Fruit fly (Drosophila melanogaster) whole organism, adult: ENCODE data around the gene CG1354.

Experiments
- CG11617 ChIP-seq: fragments of 200-800 bp; sonication (Bioruptor generic); optimal IDR thresholded peaks from 2 replicates; lab custom pipeline; 2017; ENCODE audit warnings: mild to moderate bottlenecking, missing biosample characterization, missing genetic modification reagents, missing genetic modification characterization
- CG12768 ChIP-seq: fragments of 200-800 bp; sonication (Bioruptor generic); optimal IDR thresholded peaks from 2 replicates; lab custom pipeline; 2017; ENCODE audit warnings: missing biosample characterization, missing genetic modification characterization, mild to moderate bottlenecking, moderate library complexity, missing genetic modification reagents
- CG14711 ChIP-seq: fragments of 200-800 bp; sonication (Bioruptor generic); optimal IDR thresholded peaks from 2 replicates; lab custom pipeline; 2018; ENCODE audit warnings: missing biosample characterization, mild to moderate bottlenecking, missing genetic modification characterization, moderate library complexity
- CG1620 ChIP-seq: fragments of 200-800 bp; sonication (Bioruptor generic); optimal IDR thresholded peaks from 2 replicates; lab custom pipeline; 2016; ENCODE audit warnings: missing biosample characterization, missing genetic modification characterization
- CG33017 ChIP-seq: fragments of 200-800 bp; sonication (Bioruptor generic); optimal IDR thresholded peaks from 2 replicates; lab custom pipeline; 2018; ENCODE audit warnings: missing biosample characterization, mild to moderate bottlenecking, missing genetic modification characterization, moderate library complexity
- CG5204 ChIP-seq: fragments of 200-800 bp; sonication (Bioruptor generic); optimal IDR thresholded peaks from 2 replicates; lab custom pipeline; 2016; ENCODE audit warnings: missing biosample characterization, missing genetic modification characterization
- CG7045 ChIP-seq: fragments of 200-800 bp; sonication (Bioruptor generic); optimal IDR thresholded peaks from 2 replicates; lab custom pipeline; 2017; ENCODE audit warnings: missing biosample characterization, mild to moderate bottlenecking, missing genetic modification characterization
- CG7101 ChIP-seq: fragments of 200-800 bp; sonication (Bioruptor generic); optimal IDR thresholded peaks from 2 replicates; lab custom pipeline; 2018; ENCODE audit warnings: missing biosample characterization, mild to moderate bottlenecking, missing genetic modification characterization, moderate library complexity
- Clk ChIP-seq: fragments of 200-800 bp; sonication (Bioruptor generic); optimal IDR thresholded peaks from 2 replicates; lab custom pipeline; 2017; ENCODE audit warnings: missing biosample characterization, missing genetic modification characterization
- Crg-1 ChIP-seq: fragments of 200-800 bp; sonication (Bioruptor generic); optimal IDR thresholded peaks from 2 replicates; lab custom pipeline; 2016; ENCODE audit warnings: missing biosample characterization, missing genetic modification characterization
- Hr96 ChIP-seq: fragments of 200-800 bp; sonication (Bioruptor generic); optimal IDR thresholded peaks from 2 replicates; lab custom pipeline; 2016; ENCODE audit warnings: missing biosample characterization, missing genetic modification characterization
- Mnt ChIP-seq: fragments of 200-800 bp; sonication (Bioruptor generic); optimal IDR thresholded peaks from 2 replicates; lab custom pipeline; 2016; ENCODE audit warnings: missing biosample characterization, mild to moderate bottlenecking, missing genetic modification characterization
- bab1 ChIP-seq: fragments of 200-800 bp; sonication (Bioruptor generic); optimal IDR thresholded peaks from 3 replicates; lab custom pipeline; 2019; ENCODE audit warnings: missing biosample characterization, mild to moderate bottlenecking, missing genetic modification characterization, moderate library complexity
- cic ChIP-seq: fragments of 200-800 bp; sonication (Bioruptor generic); optimal IDR thresholded peaks from 2 replicates; lab custom pipeline; 2017; ENCODE audit warnings: missing biosample characterization, mild to moderate bottlenecking, missing genetic modification characterization, moderate library complexity
- cnc ChIP-seq, 2 experiments: fragments of >200 bp; optimal IDR thresholded peaks; 2 replicates each; lab custom pipeline; 2017
- kay ChIP-seq: fragments of 200-800 bp; sonication (Bioruptor generic); peaks from one replicate; lab custom pipeline; 2016; ENCODE audit warnings: missing biosample characterization, missing genetic modification characterization, borderline replicate concordance
- ovo ChIP-seq: fragments of 200-800 bp; sonication (Bioruptor generic); optimal IDR thresholded peaks from 2 replicates; lab custom pipeline; 2016; ENCODE audit warnings: missing biosample characterization, missing genetic modification characterization
- pad ChIP-seq: fragments of 200-800 bp; sonication (Bioruptor generic); optimal IDR thresholded peaks from 3 replicates; lab custom pipeline; 2017; ENCODE audit warnings: missing biosample characterization, missing genetic modification characterization, mild to moderate bottlenecking, moderate library complexity, missing genetic modification reagents
- tj ChIP-seq: fragments of 200-800 bp; sonication (Bioruptor generic); optimal IDR thresholded peaks from 3 replicates; lab custom pipeline; 2017; ENCODE audit warnings: missing biosample characterization, mild to moderate bottlenecking, missing genetic modification characterization, moderate library complexity
- toe ChIP-seq: fragments of 200-800 bp; sonication (Bioruptor generic); optimal IDR thresholded peaks from 2 replicates; lab custom pipeline; 2016; ENCODE audit warnings: missing biosample characterization, missing genetic modification characterization

The CG1354 gene

dm6 chrX:9782923-9783322 is 4.4 kb downstream of the CG1354 start, which contains the start of gene CARPB:
Gene CARPB, plus strand, starts transcription at chrX:9783223.
- TF ChIP-seq Hr96 (GFP tag; lab: Kevin White, UChicago) (no peak), cnc (optimal IDR thresholded peaks at IDR 0.05; lab: Kevin White, UChicago) (no peak), CG1620 (no peak), CG33017 (tag; lab: Kevin White, UChicago) (no peak), CG11617 (GFP tag; lab: Kevin White, UChicago) (no peak), pad (GFP tag; lab: Kevin White, UChicago) (no peak), CG7045 (GFP tag; lab: Kevin White, UChicago) (no peak), CG5204 (GFP tag; lab: Kevin White, UChicago) (no peak), toe (no peak), kay (GFP tag; lab: Kevin White, UChicago) (no peak), bab1 (no peak), tj (no peak), Mnt (GFP tag; lab: Kevin White, UChicago) (no peak), Crg-1 (no peak), cic (GFP tag; lab: Kevin White, UChicago) (no peak), CG14711 (tag; lab: Kevin White, UChicago) (no peak), Clk (GFP tag; lab: Kevin White, UChicago) (no peak), CG7101 (tag; lab: Kevin White, UChicago) (no peak)

dm6 chrX:9787363-9787762 is 8.8 kb downstream of the CG1354 start:
- TF ChIP-seq CG7045 (GFP tag; lab: Kevin White, UChicago) (no peak), Mnt (GFP tag; lab: Kevin White, UChicago) (no peak), bab1 (no peak), Hr96 (GFP tag; lab: Kevin White, UChicago) (no peak), CG7101 (tag; lab: Kevin White, UChicago) (no peak)

- TF ChIP-seq Mnt (GFP tag; lab: Kevin White, UChicago), result no peak
- TF ChIP-seq tj, result no peak
- no peak for TF ChIP-seq CG7101 (tag; lab: Kevin White, UChicago)
- no peak for TF ChIP-seq cic (GFP tag; lab: Kevin White, UChicago)
- TF ChIP-seq cnc (optimal IDR thresholded peaks at IDR 0.05; lab: Kevin White, UChicago), result no peak
- TF ChIP-seq toe, result no peak
- TF ChIP-seq CG14711 (tag; lab: Kevin White, UChicago), result no peak
- no peak for TF ChIP-seq CG11617 (GFP tag; lab: Kevin White, UChicago)
- no peak for TF ChIP-seq CG12768 (GFP tag; lab: Kevin White, UChicago)
- no peak for TF ChIP-seq pad (GFP tag; lab: Kevin White, UChicago)
- no peak for TF ChIP-seq Crg-1
- no peak for TF ChIP-seq CG7045 (GFP tag; lab: Kevin White, UChicago)
Observed at dm6 chrX:9787941-9788340, 9.4 kb downstream of the CG1354 start.

- TF ChIP-seq CG5204 (GFP tag; lab: Kevin White, UChicago), result no peak
- TF ChIP-seq CG7045 (GFP tag; lab: Kevin White, UChicago), result no peak
- TF ChIP-seq cic (GFP tag; lab: Kevin White, UChicago), result no peak
- TF ChIP-seq toe, result no peak
- TF ChIP-seq kay (GFP tag; lab: Kevin White, UChicago), result no peak
- TF ChIP-seq CG12768 (GFP tag; lab: Kevin White, UChicago), result no peak
- TF ChIP-seq ovo (GFP tag; lab: Kevin White, UChicago), result no peak
Observed at dm6 chrX:9794290-9794689, 15.7 kb downstream of the CG1354 start.

dm6 chrX:9812579-9812978 is 34.0 kb downstream of the CG1354 start:
- TF ChIP-seq CG12768 (GFP tag; lab: Kevin White, UChicago), result no peak
- no peak for TF ChIP-seq Hr96 (GFP tag; lab: Kevin White, UChicago)
- no peak for TF ChIP-seq kay (GFP tag; lab: Kevin White, UChicago)
- TF ChIP-seq CG7101 (tag; lab: Kevin White, UChicago), result no peak
- no peak for TF ChIP-seq CG7045 (GFP tag; lab: Kevin White, UChicago)
- no peak for TF ChIP-seq cnc (optimal IDR thresholded peaks at IDR 0.05; lab: Kevin White, UChicago)
- TF ChIP-seq bab1, result no peak
- TF ChIP-seq cic (GFP tag; lab: Kevin White, UChicago), result no peak
- TF ChIP-seq CG1620, result no peak
- no peak for TF ChIP-seq tj
- TF ChIP-seq CG11617 (GFP tag; lab: Kevin White, UChicago), result no peak
- no peak for TF ChIP-seq Mnt (GFP tag; lab: Kevin White, UChicago)
- no peak for TF ChIP-seq CG5204 (GFP tag; lab: Kevin White, UChicago)
- no peak for TF ChIP-seq Crg-1
- TF ChIP-seq CG14711 (tag; lab: Kevin White, UChicago), result no peak

dm6 chrX:9816063-9816462 is 37.5 kb downstream of the CG1354 start:
- TF ChIP-seq CG1620, result no peak
- TF ChIP-seq tj, result no peak
- no peak for TF ChIP-seq kay (GFP tag; lab: Kevin White, UChicago)
- no peak for TF ChIP-seq CG33017 (tag; lab: Kevin White, UChicago)

dm6 chrX:9829896-9830295 is 51.4 kb downstream of the CG1354 start:
- TF ChIP-seq bab1 (no peak), Hr96 (GFP tag; lab: Kevin White, UChicago) (peak; percentile 11)
